Worm (Caenorhabditis elegans): ENCODE results near the gene lap-1.

- TF ChIP-seq fos-1 (tag; optimal IDR thresholded peaks at IDR 0.05) = no peak
- TF ChIP-seq ztf-11 (tag; optimal IDR thresholded peaks at IDR 0.05) = no peak
- TF ChIP-seq lin-13 (GFP tag; optimal IDR thresholded peaks at IDR 0.05) = no peak
- TF ChIP-seq spr-3 (GFP tag; optimal IDR thresholded peaks at IDR 0.05) = no peak
- no peak for TF ChIP-seq aha-1 (tag)
- no peak for TF ChIP-seq ceh-20 (GFP tag; IDR thresholded peaks at IDR 0.05)
- TF ChIP-seq egl-43 (GFP tag; IDR thresholded peaks at IDR 0.05) = no peak
- no peak for TF ChIP-seq lin-38 (GFP tag; IDR thresholded peaks at IDR 0.05)
- no peak for TF ChIP-seq rbr-2 (tag; optimal IDR thresholded peaks at IDR 0.05)
- TF ChIP-seq aly-2 (tag; optimal IDR thresholded peaks at IDR 0.05) = no peak
- TF ChIP-seq nhr-10 (tag; optimal IDR thresholded peaks at IDR 0.05) = no peak
Observed at ce11 chrIII:8380645-8381044, 21.1 kb downstream of the lap-1 start, which contains the start of gene R05D3.12.
